Comparison of ENCODE assay signal across 2 fruit fly cellular contexts in genomic region chrX:7298323-7298722, dm6.
A peak's percentile ranks its signal among the peaks of the same experiment; 100 is the strongest.
TF ChIP-seq lines count a peak whose summit lies in the region.

No protein-coding gene starts in this region.

- no peak for TF ChIP-seq CTCF in whole organism, embryonic (GFP tag; optimal IDR thresholded peaks at IDR 0.05; lab: Kevin White, UChicago)

TF ChIP-seq in whole organism, adult, 20 proteins besides CTCF, POLR2A, EP300 and RAD21:
- no peak for TF ChIP-seq Hr96 (GFP tag; optimal IDR thresholded peaks at IDR 0.05; lab: Kevin White, UChicago)
- TF ChIP-seq tj (GFP tag; optimal IDR thresholded peaks at IDR 0.05; lab: Kevin White, UChicago) = peak; percentile 97
- TF ChIP-seq pad (GFP tag; optimal IDR thresholded peaks at IDR 0.05; lab: Kevin White, UChicago) = peak; percentile 83
- TF ChIP-seq kay (GFP tag; lab: Kevin White, UChicago; ENCODE audit: borderline replicate concordance) = no peak
- no peak for TF ChIP-seq CG11617 (GFP tag; optimal IDR thresholded peaks at IDR 0.05; lab: Kevin White, UChicago)
- no peak for TF ChIP-seq cnc (optimal IDR thresholded peaks at IDR 0.05; lab: Kevin White, UChicago)
TF ChIP-seq in whole organism, adult: peak in this region for 2.

TF ChIP-seq in whole organism, embryonic, 481 proteins besides CTCF, POLR2A, EP300 and RAD21:
- TF ChIP-seq CG15479 (GFP tag; optimal IDR thresholded peaks at IDR 0.05; lab: Kevin White, UChicago) = no peak
- TF ChIP-seq Med (GFP tag; lab: Kevin White, UChicago) = peak; percentile 54
- no peak for TF ChIP-seq BtbVII (GFP tag; optimal IDR thresholded peaks at IDR 0.05; lab: Kevin White, UChicago)
TF ChIP-seq in whole organism, embryonic: peak in this region for 1.
